Fruit fly (Drosophila melanogaster): ENCODE results near the gene tut.

- no peak for TF ChIP-seq acj6 (GFP tag; optimal IDR thresholded peaks at IDR 0.05)
- TF ChIP-seq CG4318 (GFP tag; optimal IDR thresholded peaks at IDR 0.05) = no peak
- no peak for TF ChIP-seq CG8319 (GFP tag; optimal IDR thresholded peaks at IDR 0.05)
- TF ChIP-seq Blimp-1 (GFP tag; optimal IDR thresholded peaks at IDR 0.05) = no peak
- no peak for TF ChIP-seq svp (GFP tag)
- TF ChIP-seq CG8119 (GFP tag; IDR thresholded peaks at IDR 0.05) = no peak
- no peak for TF ChIP-seq ss (GFP tag; optimal IDR thresholded peaks at IDR 0.05)
- TF ChIP-seq OdsH (GFP tag; optimal IDR thresholded peaks at IDR 0.05) = no peak
- no peak for TF ChIP-seq CG11294 (GFP tag; IDR thresholded peaks at IDR 0.05)
- TF ChIP-seq CG6792 (GFP tag; optimal IDR thresholded peaks at IDR 0.05) = no peak
Measured at dm6 chr3L:8218883-8219282, 8.3 kb upstream of the tut start, which contains the start of gene CG13674.

Measured in whole organism, prepupa.